Worm (Caenorhabditis elegans) whole organism, L4 larva: ENCODE measurements around the gene nlp-13.
"Not testable (repeated sequence)": the region's sequence is repeated elsewhere in the genome, so short reads cannot be mapped to it uniquely, and the experiment has no call there.

Experiments used
- F26F4.8 ChIP-seq: fragments of 200-800 bp; sonication (Bioruptor generic); conservative IDR thresholded peaks from 2 replicates; pipeline ENCODE4 v1.3.6; 2022; ENCODE audit warnings: missing genetic modification characterization, missing compliant biosample characterization
- F37D6.2 ChIP-seq: sonication (generic microtip); optimal IDR thresholded peaks from 2 replicates; lab custom pipeline; 2016; ENCODE audit warnings: mild to moderate bottlenecking, missing genetic modification characterization, missing compliant biosample characterization
- F49E8.2 ChIP-seq: sonication (generic microtip); optimal IDR thresholded peaks from 2 replicates; lab custom pipeline; 2016; ENCODE audit warnings: missing compliant biosample characterization, mild to moderate bottlenecking, missing genetic modification characterization, borderline replicate concordance
- T26A8.4 ChIP-seq: fragments of 200-800 bp; sonication (Bioruptor generic); IDR thresholded peaks from 2 replicates; pipeline ENCODE4 v1.3.6; 2022; ENCODE audit warnings: missing genetic modification characterization, missing compliant biosample characterization
- aha-1 ChIP-seq: fragments of 150-350 bp; peaks from one replicate; lab custom pipeline; 2014; ENCODE audit warnings: missing biosample characterization, missing genetic modification characterization
- attf-4 ChIP-seq: sonication (generic microtip); optimal IDR thresholded peaks from 3 replicates; lab custom pipeline; 2017; ENCODE audit warnings: missing biosample characterization, missing genetic modification characterization
- daf-12 ChIP-seq: fragments of 150-350 bp; optimal IDR thresholded peaks from 2 replicates; lab custom pipeline; 2014; ENCODE audit warnings: missing biosample characterization, missing genetic modification reagents, missing genetic modification characterization
- nhr-11 ChIP-seq: fragments of 150-350 bp; optimal IDR thresholded peaks from 2 replicates; lab custom pipeline; 2014; ENCODE audit warnings: missing biosample characterization, missing genetic modification characterization
- nhr-76 ChIP-seq: fragments of 150-350 bp; optimal IDR thresholded peaks from 2 replicates; lab custom pipeline; 2014; ENCODE audit warnings: missing biosample characterization, missing genetic modification characterization
- pqm-1 ChIP-seq: sonication (generic microtip); optimal IDR thresholded peaks from 2 replicates; lab custom pipeline; 2017; ENCODE audit warnings: missing biosample characterization, missing genetic modification characterization
- tag-97 ChIP-seq: fragments of 200-800 bp; sonication (Bioruptor generic); IDR thresholded peaks from 2 replicates; pipeline ENCODE4 v1.3.6; 2022; ENCODE audit warnings: missing genetic modification characterization, missing compliant biosample characterization

ce11 chrV:4215856-4216255 is 20.4 kb upstream of the nlp-13 start, which contains the start of gene H43I07.4:
- not testable (repeated sequence) for TF ChIP-seq pqm-1 (tag; lab: Kevin White, UChicago); aha-1 (tag; lab: Kevin White, UChicago); tag-97; T26A8.4 (GFP tag; lab: Robert Waterston, UW); F37D6.2 (tag; lab: Kevin White, UChicago); nhr-76 (tag; lab: Kevin White, UChicago); nhr-11 (tag; lab: Kevin White, UChicago); attf-4 (tag; lab: Kevin White, UChicago); F26F4.8 (GFP tag; lab: Robert Waterston, UW); F49E8.2 (tag; lab: Kevin White, UChicago); daf-12 (tag; lab: Kevin White, UChicago)
